Worm (Caenorhabditis elegans) whole organism, L3 larva: Measurements from ENCODE around the gene gcp-2.2.

Experiments used
- R02D3.7 ChIP-seq: fragments of 150-350 bp; optimal IDR thresholded peaks from 2 replicates; lab custom pipeline; 2014; ENCODE audit warnings: missing biosample characterization, missing genetic modification characterization
- ZK546.5 ChIP-seq: sonication (generic microtip); optimal IDR thresholded peaks from 2 replicates; lab custom pipeline; 2017; ENCODE audit warnings: missing biosample characterization, missing genetic modification characterization
- aly-2 ChIP-seq: fragments of 150-350 bp; optimal IDR thresholded peaks from 2 replicates; lab custom pipeline; 2014; ENCODE audit warnings: missing biosample characterization, missing genetic modification characterization
- ama-1 ChIP-seq: fragments of 150-350 bp; optimal IDR thresholded peaks from 2 replicates; lab custom pipeline; 2018
- ceh-16 ChIP-seq: sonication (generic microtip); optimal IDR thresholded peaks from 2 replicates; lab custom pipeline; 2017; ENCODE audit warnings: missing biosample characterization, missing genetic modification characterization
- ceh-28 ChIP-seq: fragments of 150-350 bp; optimal IDR thresholded peaks from 2 replicates; lab custom pipeline; 2014; ENCODE audit warnings: missing biosample characterization, missing genetic modification reagents, missing genetic modification characterization
- daf-12 ChIP-seq: fragments of 150-350 bp; optimal IDR thresholded peaks from 2 replicates; lab custom pipeline; 2014; ENCODE audit warnings: missing biosample characterization, missing genetic modification reagents, missing genetic modification characterization
- egl-27 ChIP-seq: sonication (generic microtip); optimal IDR thresholded peaks from 4 replicates; lab custom pipeline; 2017; ENCODE audit warnings: missing biosample characterization, missing genetic modification reagents, missing genetic modification characterization
- egl-5 ChIP-seq: fragments of 150-350 bp; optimal IDR thresholded peaks from 2 replicates; lab custom pipeline; 2017; ENCODE audit warnings: missing biosample characterization, missing genetic modification reagents, missing genetic modification characterization, inconsistent platforms
- elt-2 ChIP-seq: sonication (generic microtip); optimal IDR thresholded peaks from 2 replicates; lab custom pipeline; 2016; ENCODE audit warnings: missing genetic modification reagents, mild to moderate bottlenecking, missing genetic modification characterization, missing compliant biosample characterization
- elt-3 ChIP-seq, 3 experiments: fragments of 150-350 bp in 1 of 3; sonication (generic microtip) in 2 of 3; optimal IDR thresholded peaks; 2 replicates in 2 of 3; 4 replicates in 1 of 3; lab custom pipeline; 2014 to 2017; ENCODE audit warnings: missing biosample characterization in 3 of 3, missing genetic modification characterization in 3 of 3
- eor-1 ChIP-seq, 2 experiments: fragments of 150-350 bp; optimal IDR thresholded peaks; 2 replicates each; lab custom pipeline; 2014 to 2018; ENCODE audit warnings: missing biosample characterization in 2 of 2, missing genetic modification characterization in 2 of 2
- fos-1 ChIP-seq: fragments of 150-350 bp; optimal IDR thresholded peaks from 2 replicates; lab custom pipeline; 2014; ENCODE audit warnings: missing biosample characterization, missing genetic modification characterization
- hmg-11 ChIP-seq: sonication (generic microtip); optimal IDR thresholded peaks from 2 replicates; lab custom pipeline; 2016; ENCODE audit warnings: missing genetic modification characterization, missing compliant biosample characterization
- jun-1 ChIP-seq: fragments of 150-350 bp; optimal IDR thresholded peaks from 2 replicates; lab custom pipeline; 2014; ENCODE audit warnings: missing biosample characterization, missing genetic modification reagents, missing genetic modification characterization
- lin-15B ChIP-seq: fragments of 150-350 bp; optimal IDR thresholded peaks from 2 replicates; lab custom pipeline; 2014; ENCODE audit warnings: missing biosample characterization, missing genetic modification characterization
- lin-39 ChIP-seq: fragments of 150-350 bp; optimal IDR thresholded peaks from 2 replicates; lab custom pipeline; 2018; ENCODE audit warnings: missing biosample characterization, missing genetic modification reagents, missing genetic modification characterization
- lsy-12 ChIP-seq: sonication (generic microtip); optimal IDR thresholded peaks from 2 replicates; lab custom pipeline; 2016; ENCODE audit warnings: mild to moderate bottlenecking, missing genetic modification characterization, missing compliant biosample characterization
- mdl-1 ChIP-seq: fragments of 150-350 bp; optimal IDR thresholded peaks from 2 replicates; lab custom pipeline; 2014; ENCODE audit warnings: missing biosample characterization, missing genetic modification characterization
- mml-1 ChIP-seq: fragments of 150-350 bp; sonication (generic microtip); optimal IDR thresholded peaks from 3 replicates; lab custom pipeline; 2014; ENCODE audit warnings: missing biosample characterization, missing genetic modification characterization
- nfya-1 ChIP-seq: sonication (generic microtip); optimal IDR thresholded peaks from 2 replicates; lab custom pipeline; 2017; ENCODE audit warnings: missing genetic modification characterization, mild to moderate bottlenecking, missing compliant biosample characterization, antibody characterized with exemption, moderate library complexity; ENCODE audit not compliant: insufficient read depth
- nhr-11 ChIP-seq: fragments of 150-350 bp; optimal IDR thresholded peaks from 2 replicates; lab custom pipeline; 2014; ENCODE audit warnings: missing biosample characterization, missing genetic modification characterization
- nhr-23 ChIP-seq: fragments of 150-350 bp; optimal IDR thresholded peaks from 2 replicates; lab custom pipeline; 2014; ENCODE audit warnings: missing biosample characterization, missing genetic modification reagents, missing genetic modification characterization
- nhr-25 ChIP-seq: sonication (generic microtip); optimal IDR thresholded peaks from 2 replicates; lab custom pipeline; 2017; ENCODE audit warnings: missing biosample characterization, missing genetic modification characterization
- nhr-28 ChIP-seq: fragments of 150-350 bp; optimal IDR thresholded peaks from 2 replicates; lab custom pipeline; 2014; ENCODE audit warnings: missing biosample characterization, missing genetic modification characterization
- nhr-76 ChIP-seq: fragments of 150-350 bp; sonication (generic microtip); optimal IDR thresholded peaks from 5 replicates; lab custom pipeline; 2014; ENCODE audit warnings: missing biosample characterization, missing genetic modification characterization
- nhr-77 ChIP-seq: fragments of 150-350 bp; optimal IDR thresholded peaks from 2 replicates; lab custom pipeline; 2014; ENCODE audit warnings: missing biosample characterization, missing genetic modification characterization
- pha-4 ChIP-seq: fragments of 150-350 bp; optimal IDR thresholded peaks from 2 replicates; lab custom pipeline; 2014; ENCODE audit warnings: missing biosample characterization, missing genetic modification reagents, missing genetic modification characterization
- pqm-1 ChIP-seq: fragments of 150-350 bp; optimal IDR thresholded peaks from 2 replicates; lab custom pipeline; 2017; ENCODE audit warnings: missing biosample characterization, missing genetic modification characterization, inconsistent platforms
- skn-1 ChIP-seq: fragments of 150-350 bp; optimal IDR thresholded peaks from 2 replicates; lab custom pipeline; 2014; ENCODE audit warnings: missing biosample characterization, missing genetic modification characterization
- snpc-4 ChIP-seq: fragments of 150-350 bp; optimal IDR thresholded peaks from 2 replicates; lab custom pipeline; 2014; ENCODE audit warnings: missing biosample characterization, missing genetic modification characterization
- tbx-2 ChIP-seq: sonication (generic microtip); optimal IDR thresholded peaks from 2 replicates; lab custom pipeline; 2016; ENCODE audit warnings: mild to moderate bottlenecking, missing genetic modification characterization, missing compliant biosample characterization
- unc-39 ChIP-seq: sonication (generic microtip); optimal IDR thresholded peaks from 4 replicates; lab custom pipeline; 2017; ENCODE audit warnings: missing biosample characterization, missing genetic modification characterization
- unc-62 ChIP-seq: fragments of 150-350 bp; sonication (generic microtip); optimal IDR thresholded peaks from 4 replicates; lab custom pipeline; 2014; ENCODE audit warnings: missing biosample characterization, missing genetic modification reagents, missing genetic modification characterization
- ztf-4 ChIP-seq: fragments of 150-350 bp; optimal IDR thresholded peaks from 2 replicates; lab custom pipeline; 2014; ENCODE audit warnings: missing biosample characterization, missing genetic modification characterization

The gcp-2.2 gene

DNA sequence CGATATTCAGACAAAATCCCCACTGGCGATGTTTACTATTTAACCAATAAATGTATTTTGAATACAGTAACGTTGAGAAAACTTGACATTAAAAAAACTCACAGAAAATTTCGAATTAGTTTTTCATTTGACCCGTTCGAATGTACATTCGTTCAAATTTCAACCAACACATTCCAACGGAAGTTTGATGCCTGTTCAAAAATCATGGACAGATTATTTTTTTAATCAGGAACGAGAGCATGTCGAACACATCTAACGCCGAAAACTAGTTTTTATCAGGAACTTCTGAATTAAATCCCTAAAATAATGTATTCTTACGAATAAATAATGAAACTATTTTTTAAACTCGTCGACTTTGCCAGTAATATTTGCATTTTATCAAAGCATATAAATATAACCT is 4.2 kb downstream of the gcp-2.2 start:
- TF ChIP-seq unc-62 (GFP tag; lab: Kevin White, UChicago) (no peak), tbx-2 (no peak), skn-1 (tag; lab: Kevin White, UChicago) (no peak), eor-1 (tag; optimal IDR thresholded peaks at IDR 0.05; lab: Kevin White, UChicago) (no peak), ztf-4 (tag; lab: Kevin White, UChicago) (no peak), nhr-11 (tag; lab: Kevin White, UChicago) (no peak), pha-4 (tag; lab: Kevin White, UChicago) (no peak), unc-39 (tag; lab: Kevin White, UChicago) (no peak)

ce11 chrX:11546445-11547275 is 9.1 kb downstream of the gcp-2.2 start, which contains the start of gene selt-1.1:
Gene selt-1.1 (minus strand): TSS chrX:11546495.
- TF ChIP-seq pha-4 (tag; lab: Kevin White, UChicago) (peak; percentile 75), mml-1 (tag; lab: Kevin White, UChicago) (no peak), egl-27 (tag; lab: Kevin White, UChicago) (no peak), mdl-1 (tag; lab: Kevin White, UChicago) (peak; percentile 4), hmg-11 (tag; lab: Kevin White, UChicago) (peak; percentile 78), nhr-23 (tag; lab: Kevin White, UChicago) (peak; percentile 33), pqm-1 (tag; lab: Kevin White, UChicago) (peak; percentile 85), elt-3 (tag; optimal IDR thresholded peaks at IDR 0.05; lab: Kevin White, UChicago) (no peak), aly-2 (tag; lab: Kevin White, UChicago) (no peak), nfya-1 (tag; lab: Kevin White, UChicago) (peak; percentile 66), nhr-77 (tag; lab: Kevin White, UChicago) (no peak), ceh-28 (peak; percentile 69), egl-5 (tag; lab: Kevin White, UChicago) (peak; percentile 55), jun-1 (tag; lab: Kevin White, UChicago) (peak; percentile 72), elt-2 (peak; percentile 78), unc-39 (tag; lab: Kevin White, UChicago) (no peak), lin-39 (tag; lab: Kevin White, UChicago) (peak; percentile 49), nhr-28 (no peak), nhr-25 (tag; lab: Kevin White, UChicago) (peak; percentile 85), lsy-12 (tag; lab: Kevin White, UChicago) (peak; percentile 38), fos-1 (tag; lab: Kevin White, UChicago) (peak; percentile 61)

DNA sequence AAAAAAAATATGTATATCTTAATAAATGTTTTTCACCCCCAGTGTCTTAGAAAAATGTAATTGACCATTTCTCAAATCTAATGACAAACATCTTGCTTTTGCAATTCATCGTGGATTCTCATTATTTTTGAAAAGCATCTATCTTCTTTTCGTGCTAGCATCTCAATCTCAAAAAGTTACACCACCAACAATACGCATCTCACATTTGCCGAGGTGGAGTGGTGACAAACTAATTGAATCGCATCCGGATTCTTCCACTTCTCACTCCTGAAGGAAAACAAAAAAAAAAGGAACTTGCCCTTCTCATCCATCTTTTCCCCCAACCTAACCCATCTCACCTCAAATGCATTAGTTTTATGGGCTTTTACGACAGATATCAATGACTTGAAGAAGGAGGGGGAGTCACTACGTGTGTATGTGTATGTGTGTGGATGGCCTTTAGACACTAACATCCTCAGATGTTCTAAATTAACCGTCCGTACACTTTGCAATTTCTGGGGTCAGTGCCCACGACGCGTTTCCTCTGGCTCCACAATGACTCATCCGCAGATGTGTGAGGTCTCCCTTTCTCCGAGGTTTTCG is 10.0 kb downstream of the gcp-2.2 start:
- TF ChIP-seq lin-39 (tag; lab: Kevin White, UChicago) (peak; percentile 11), ama-1 (lab: Kevin White, UChicago) (no peak), egl-5 (tag; lab: Kevin White, UChicago) (peak; percentile 92), elt-3 (tag; optimal IDR thresholded peaks at IDR 0.05; lab: Kevin White, UChicago) (no peak)

- no peak for TF ChIP-seq ama-1 (lab: Kevin White, UChicago)
- no peak for TF ChIP-seq skn-1 (tag; lab: Kevin White, UChicago)
- no peak for TF ChIP-seq daf-12 (tag; lab: Kevin White, UChicago)
- TF ChIP-seq elt-2 = no peak
- TF ChIP-seq lin-39 (tag; lab: Kevin White, UChicago) = no peak
- no peak for TF ChIP-seq lin-15B (tag; lab: Kevin White, UChicago)
- TF ChIP-seq hmg-11 (tag; lab: Kevin White, UChicago) = no peak
- TF ChIP-seq mml-1 (tag; lab: Kevin White, UChicago) = no peak
- no peak for TF ChIP-seq ztf-4 (tag; lab: Kevin White, UChicago)
- no peak for TF ChIP-seq nhr-77 (tag; lab: Kevin White, UChicago)
- TF ChIP-seq nhr-28 = no peak
- no peak for TF ChIP-seq ZK546.5 (tag; lab: Kevin White, UChicago)
- TF ChIP-seq unc-39 (tag; lab: Kevin White, UChicago) = no peak
- no peak for TF ChIP-seq nhr-76 (tag; lab: Kevin White, UChicago)
- no peak for TF ChIP-seq nfya-1 (tag; lab: Kevin White, UChicago)
- TF ChIP-seq R02D3.7 (tag; lab: Kevin White, UChicago) = no peak
- no peak for TF ChIP-seq snpc-4 (tag; lab: Kevin White, UChicago)
- TF ChIP-seq ceh-16 (tag; lab: Kevin White, UChicago) = no peak
- no peak for TF ChIP-seq unc-62 (GFP tag; lab: Kevin White, UChicago)
- TF ChIP-seq nhr-25 (tag; lab: Kevin White, UChicago) = no peak
These were observed 10.8 kb downstream of the gcp-2.2 start, which contains the start of gene mig-2 for ce11 chrX:11548308-11548707. Gene mig-2 (plus strand): TSS chrX:11548608.
